Fruit fly (Drosophila melanogaster): Measurements from ENCODE around the gene robl37BC.

robl37BC gene

dm6 chr2L:19026491-19027197, 16.0 kb downstream of the robl37BC start:
- TF ChIP-seq fd3F (GFP tag; optimal IDR thresholded peaks at IDR 0.05) (peak; percentile 50), CG18476 (GFP tag; optimal IDR thresholded peaks at IDR 0.05) (peak; percentile 0), CG2199 (GFP tag; IDR thresholded peaks at IDR 0.05) (no peak), CG8359 (GFP tag; optimal IDR thresholded peaks at IDR 0.05; ENCODE audit: borderline replicate concordance) (no peak), Dbx (GFP tag; IDR thresholded peaks at IDR 0.05) (no peak), CG11695 (GFP tag; IDR thresholded peaks at IDR 0.05) (peak; percentile 46; the same call in 1 of the 3 replicates), zen (tag; optimal IDR thresholded peaks at IDR 0.05) (no peak), CG10147 (GFP tag; optimal IDR thresholded peaks at IDR 0.05) (peak; percentile 76), Adf1 (GFP tag; IDR thresholded peaks at IDR 0.05) (peak; percentile 41; the same call in 1 of the 2 replicates), exex (tag; optimal IDR thresholded peaks at IDR 0.05) (peak; percentile 33), hth (optimal IDR thresholded peaks at IDR 0.05) (no peak), jing (GFP tag; optimal IDR thresholded peaks at IDR 0.05) (no peak), C15 (GFP tag; IDR thresholded peaks at IDR 0.05) (no peak), bab2 (GFP tag; optimal IDR thresholded peaks at IDR 0.05) (peak; percentile 27), Lim3 (GFP tag; IDR thresholded peaks at IDR 0.05) (no peak), vvl (GFP tag; IDR thresholded peaks at IDR 0.05) (no peak), Xrp1 (GFP tag; IDR thresholded peaks at IDR 0.05) (peak; percentile 42; the same call in 1 of the 2 replicates), eyg (GFP tag; optimal IDR thresholded peaks at IDR 0.05) (peak; percentile 11), CG32532 (GFP tag; IDR thresholded peaks at IDR 0.05) (no peak; the same call in 1 of the 2 replicates), Lpt (GFP tag; optimal IDR thresholded peaks at IDR 0.05) (no peak), CG11398 (GFP tag; optimal IDR thresholded peaks at IDR 0.05) (no peak), Dfd (GFP tag; optimal IDR thresholded peaks at IDR 0.05) (no peak), Doc3 (GFP tag; IDR thresholded peaks at IDR 0.05; ENCODE audit: partially characterized antibody) (no peak), Fer1 (GFP tag; optimal IDR thresholded peaks at IDR 0.05) (peak; percentile 89), Nf-YA (GFP tag; IDR thresholded peaks at IDR 0.05) (no peak), CG14050 (GFP tag; IDR thresholded peaks at IDR 0.05) (no peak), bowl (GFP tag; IDR thresholded peaks at IDR 0.05) (no peak), Ssrp (tag; optimal IDR thresholded peaks at IDR 0.05) (no peak), HmgZ (tag; optimal IDR thresholded peaks at IDR 0.05) (peak; percentile 51), pros (GFP tag; optimal IDR thresholded peaks at IDR 0.05) (no peak), tll (GFP tag; optimal IDR thresholded peaks at IDR 0.05) (no peak), CG7556 (GFP tag; optimal IDR thresholded peaks at IDR 0.05) (peak; percentile 88), Doc2 (GFP tag; IDR thresholded peaks at IDR 0.05) (no peak), maf-S (GFP tag; optimal IDR thresholded peaks at IDR 0.05) (no peak), CoRest (tag; optimal IDR thresholded peaks at IDR 0.05) (peak; percentile 70), sens (GFP tag) (peak; percentile 48), ap (GFP tag; IDR thresholded peaks at IDR 0.05) (no peak), CG18262 (tag; optimal IDR thresholded peaks at IDR 0.05) (peak; percentile 51), CTCF (GFP tag; optimal IDR thresholded peaks at IDR 0.05) (no peak), pum (GFP tag; optimal IDR thresholded peaks at IDR 0.05) (no peak), E2f1 (GFP tag; IDR thresholded peaks at IDR 0.05) (no peak), ash1 (GFP tag; optimal IDR thresholded peaks at IDR 0.05) (peak; percentile 2), CG43689 (GFP tag; IDR thresholded peaks at IDR 0.05) (no peak), HLH54F (GFP tag; optimal IDR thresholded peaks at IDR 0.05) (peak; percentile 52), NC2α (GFP tag; optimal IDR thresholded peaks at IDR 0.05) (no peak), Hr3 (GFP tag; optimal IDR thresholded peaks at IDR 0.05) (no peak), CG14014 (GFP tag; IDR thresholded peaks at IDR 0.05) (peak; percentile 59), CG16813 (GFP tag; IDR thresholded peaks at IDR 0.05; ENCODE audit: partially characterized antibody) (no peak), otp (GFP tag; IDR thresholded peaks at IDR 0.05) (no peak), Bgb (GFP tag; IDR thresholded peaks at IDR 0.05; ENCODE audit: partially characterized antibody) (no peak), CG16779 (GFP tag; IDR thresholded peaks at IDR 0.05) (no peak), CG7745 (tag; optimal IDR thresholded peaks at IDR 0.05) (no peak)

Measured in whole organism, embryonic.